Worm (Caenorhabditis elegans): ENCODE results near the gene rsks-1.
A peak's percentile ranks its signal among the peaks of the same experiment; 100 is the strongest.

Gene rsks-1

DNA sequence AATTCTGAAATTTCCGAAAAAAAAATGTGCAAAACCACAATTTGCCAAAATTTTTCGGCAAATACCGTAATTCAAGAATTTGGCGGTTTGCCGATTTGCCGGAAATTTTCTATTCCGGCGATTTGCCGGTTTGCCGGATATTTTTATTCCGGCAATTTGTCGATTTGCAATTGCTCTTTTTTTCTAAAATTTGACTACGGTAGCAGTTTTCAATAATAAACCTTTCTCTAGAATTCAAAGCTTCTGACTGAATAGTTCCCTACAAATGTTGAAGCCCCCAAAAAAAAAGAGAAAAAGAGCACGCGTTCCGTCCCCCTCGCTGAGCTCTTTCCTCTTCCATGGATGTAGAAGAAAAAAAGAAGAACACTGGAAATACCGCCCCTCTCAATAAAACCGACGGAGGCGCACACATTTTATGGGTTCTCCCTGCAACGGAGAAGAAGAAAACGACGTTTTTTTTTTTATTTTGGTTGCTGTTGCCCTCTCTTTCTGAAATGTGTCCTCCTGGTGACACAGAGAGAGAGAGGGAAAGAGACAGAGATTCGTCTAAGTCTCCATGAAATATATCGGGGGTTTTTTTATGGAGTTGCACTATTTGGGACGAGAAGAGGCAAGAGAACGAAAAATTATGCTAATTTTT, 43.9 kb upstream of the rsks-1 start:
- 0 out of 2 replicates have a peak, but pooled peaks have one; percentile 25 for TF ChIP-seq zfh-2 (GFP tag; conservative IDR thresholded peaks at IDR 0.05)
- TF ChIP-seq fkh-3 (tag; optimal IDR thresholded peaks at IDR 0.05), result no peak

- TF ChIP-seq zfh-2 (GFP tag; conservative IDR thresholded peaks at IDR 0.05), result peak; percentile 97
- TF ChIP-seq nhr-27 (tag; optimal IDR thresholded peaks at IDR 0.05), result no peak
- TF ChIP-seq K11D2.4 (GFP tag; IDR thresholded peaks at IDR 0.05), result 0 out of 2 replicates have a peak, but pooled peaks have one; percentile 34
- no peak for TF ChIP-seq tbx-9 (tag; optimal IDR thresholded peaks at IDR 0.05; ENCODE audit: borderline replicate concordance)
- TF ChIP-seq lin-35 (GFP tag; optimal IDR thresholded peaks at IDR 0.05), result peak in 1 of 3 experiments; percentile 33
- no peak for TF ChIP-seq fkh-3 (tag; optimal IDR thresholded peaks at IDR 0.05)
- no peak for TF ChIP-seq somi-1 (GFP tag; optimal IDR thresholded peaks at IDR 0.05)
- TF ChIP-seq madf-10 (tag; optimal IDR thresholded peaks at IDR 0.05), result peak; percentile 91
- TF ChIP-seq cebp-1 (GFP tag; IDR thresholded peaks at IDR 0.05), result no peak
- peak; percentile 52 for TF ChIP-seq cebp-1 (tag; optimal IDR thresholded peaks at IDR 0.05)
- no peak for TF ChIP-seq egl-18 (GFP tag; IDR thresholded peaks at IDR 0.05)
- no peak for TF ChIP-seq chd-7 (tag; optimal IDR thresholded peaks at IDR 0.05)
- TF ChIP-seq K12H6.12 (tag; optimal IDR thresholded peaks at IDR 0.05), result peak; percentile 55
- TF ChIP-seq lsy-27 (tag; optimal IDR thresholded peaks at IDR 0.05; ENCODE audit: borderline replicate concordance, insufficient read depth), result no peak
- peak; percentile 27; the same call in 1 of the 2 replicates for TF ChIP-seq pbrm-1 (GFP tag; IDR thresholded peaks at IDR 0.05)
- peak; percentile 54 for TF ChIP-seq mcd-1 (GFP tag; IDR thresholded peaks at IDR 0.05)
- no peak for TF ChIP-seq snpc-3.4 (tag; optimal IDR thresholded peaks at IDR 0.05)
- TF ChIP-seq mxl-1 (tag; optimal IDR thresholded peaks at IDR 0.05), result no peak
- TF ChIP-seq egrh-3 (GFP tag; IDR thresholded peaks at IDR 0.05), result peak; percentile 98
- peak; percentile 54 for TF ChIP-seq attf-5 (GFP tag; optimal IDR thresholded peaks at IDR 0.05)
- no peak for TF ChIP-seq akir-1 (GFP tag; optimal IDR thresholded peaks at IDR 0.05)
Observed at ce11 chrIII:11202992-11203391, 41.9 kb upstream of the rsks-1 start.

ce11 chrIII:11206875-11207274, 38.0 kb upstream of the rsks-1 start:
- TF ChIP-seq Y53F4B.3 (GFP tag; IDR thresholded peaks at IDR 0.05), result no peak
- no peak for TF ChIP-seq efl-1 (GFP tag; optimal IDR thresholded peaks at IDR 0.05)
- TF ChIP-seq unc-62 (GFP tag; optimal IDR thresholded peaks at IDR 0.05), result no peak
- no peak for TF ChIP-seq rcor-1 (GFP tag; IDR thresholded peaks at IDR 0.05)
- 0 out of 2 replicates have a peak, but pooled peaks have one; percentile 23 for TF ChIP-seq zfh-2 (GFP tag; conservative IDR thresholded peaks at IDR 0.05)
- no peak for TF ChIP-seq Y56A3A.18 (GFP tag; IDR thresholded peaks at IDR 0.05)
- no peak for TF ChIP-seq sea-2 (GFP tag; IDR thresholded peaks at IDR 0.05)
- TF ChIP-seq aptf-3 (GFP tag; IDR thresholded peaks at IDR 0.05), result no peak
- no peak for TF ChIP-seq akir-1 (GFP tag; optimal IDR thresholded peaks at IDR 0.05)

- TF ChIP-seq F33H1.4 (GFP tag; IDR thresholded peaks at IDR 0.05), result no peak
- TF ChIP-seq akir-1 (GFP tag; optimal IDR thresholded peaks at IDR 0.05), result no peak
Observed at ce11 chrIII:11207825-11208224, 37.1 kb upstream of the rsks-1 start.

DNA sequence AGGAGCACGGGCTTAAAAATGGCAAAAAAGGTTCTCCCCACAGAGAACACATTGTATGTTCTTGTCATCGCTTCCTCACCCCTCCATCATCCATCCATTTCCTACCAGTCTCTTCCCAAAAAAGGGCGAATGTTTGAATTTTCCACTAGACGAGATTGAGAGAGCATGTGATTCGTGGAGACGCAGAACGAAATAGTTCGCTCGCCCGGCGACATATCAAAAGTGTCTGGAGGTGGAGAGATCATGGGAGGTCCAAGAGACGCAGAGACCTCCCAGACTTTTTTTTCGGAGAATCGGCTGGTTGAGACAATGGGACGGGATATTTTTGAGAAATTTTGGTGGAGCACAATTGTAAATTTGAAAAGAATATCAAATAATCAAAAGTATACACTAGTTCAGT, 36.5 kb upstream of the rsks-1 start:
- TF ChIP-seq hmg-1.2 (GFP tag; IDR thresholded peaks at IDR 0.05) (peak; percentile 60), madf-6 (GFP tag; IDR thresholded peaks at IDR 0.05) (no peak)
